Worm (Caenorhabditis elegans): ENCODE results near the gene vit-3.

vit-3 gene

DNA sequence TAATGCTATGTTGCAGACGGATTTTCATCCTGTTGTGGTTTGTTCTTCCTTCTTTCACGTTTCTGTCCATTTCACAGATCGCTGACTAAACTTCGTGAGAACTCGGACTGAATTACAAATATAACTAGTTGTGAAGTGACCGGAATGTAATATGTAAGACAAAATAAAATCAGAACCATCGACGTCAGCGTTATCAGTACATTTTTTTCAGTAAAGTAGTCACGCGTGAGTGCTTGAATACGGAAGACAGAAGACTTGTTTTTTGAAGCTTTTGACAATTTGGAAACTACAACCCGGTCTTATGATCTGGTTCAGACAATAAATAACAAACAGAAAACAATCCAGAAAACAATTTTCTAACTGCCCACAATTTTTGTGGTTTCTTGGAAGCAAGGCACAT lies 9.5 kb upstream of the vit-3 start:
- TF ChIP-seq elt-2 (tag; optimal IDR thresholded peaks at IDR 0.05) (no peak), ceh-9 (tag; optimal IDR thresholded peaks at IDR 0.05) (no peak), npax-4 (tag; optimal IDR thresholded peaks at IDR 0.05) (no peak), ceh-14 (tag; optimal IDR thresholded peaks at IDR 0.05) (no peak), ceh-6 (GFP tag; optimal IDR thresholded peaks at IDR 0.05) (no peak), lim-6 (tag; optimal IDR thresholded peaks at IDR 0.05) (no peak), madf-2 (tag; optimal IDR thresholded peaks at IDR 0.05) (no peak), elt-4 (tag; optimal IDR thresholded peaks at IDR 0.05) (no peak), sox-2 (GFP tag; IDR thresholded peaks at IDR 0.05) (no peak), pros-1 (tag; optimal IDR thresholded peaks at IDR 0.05) (no peak), pax-1 (tag; optimal IDR thresholded peaks at IDR 0.05) (no peak)

DNA sequence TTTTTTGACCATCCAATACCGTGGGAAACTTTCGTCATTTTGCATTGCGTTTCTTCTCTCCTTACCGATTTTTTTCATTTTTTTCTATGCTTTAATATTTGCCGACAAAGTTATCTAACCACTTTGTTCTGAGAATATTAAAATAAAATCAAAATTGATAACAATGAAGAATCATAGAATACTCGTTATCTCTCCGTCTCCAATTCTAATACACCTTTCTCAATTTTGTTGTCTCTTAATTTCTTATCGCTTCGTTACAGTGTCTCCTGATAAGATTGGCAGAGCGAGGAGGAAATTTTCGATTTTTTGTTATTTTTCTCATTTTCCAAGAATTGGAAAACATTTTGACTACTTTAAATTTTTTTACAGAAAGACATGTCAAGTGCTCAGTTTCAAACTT lies 3.9 kb upstream of the vit-3 start, which contains the start of gene ckc-1:
ckc-1 (plus strand) TSS at position 368 of the 400 bp plus-strand sequence.
- no peak for TF ChIP-seq ceh-9 (tag; optimal IDR thresholded peaks at IDR 0.05)
- TF ChIP-seq lim-6 (tag; optimal IDR thresholded peaks at IDR 0.05): no peak
- TF ChIP-seq pqm-1 (tag; optimal IDR thresholded peaks at IDR 0.05): peak; percentile 37
- TF ChIP-seq elt-2 (tag; optimal IDR thresholded peaks at IDR 0.05): peak; percentile 97
- TF ChIP-seq gmeb-2 (tag; optimal IDR thresholded peaks at IDR 0.05): no peak

- TF ChIP-seq lim-6 (tag; optimal IDR thresholded peaks at IDR 0.05) (no peak), ceh-45 (GFP tag; IDR thresholded peaks at IDR 0.05) (no peak), syd-9 (tag; optimal IDR thresholded peaks at IDR 0.05) (no peak), hlh-15 (tag; optimal IDR thresholded peaks at IDR 0.05) (no peak), sox-2 (GFP tag; IDR thresholded peaks at IDR 0.05) (no peak), hlh-13 (GFP tag; optimal IDR thresholded peaks at IDR 0.05) (no peak), hlh-30 (tag; optimal IDR thresholded peaks at IDR 0.05; ENCODE audit: insufficient read depth) (no peak), npax-4 (tag; optimal IDR thresholded peaks at IDR 0.05) (no peak)
Observed at ce11 chrX:3573482-3573881, 1.1 kb upstream of the vit-3 start, which contains the start of gene T27A10.5. Gene T27A10.5 (minus strand): TSS chrX:3573582.

DNA sequence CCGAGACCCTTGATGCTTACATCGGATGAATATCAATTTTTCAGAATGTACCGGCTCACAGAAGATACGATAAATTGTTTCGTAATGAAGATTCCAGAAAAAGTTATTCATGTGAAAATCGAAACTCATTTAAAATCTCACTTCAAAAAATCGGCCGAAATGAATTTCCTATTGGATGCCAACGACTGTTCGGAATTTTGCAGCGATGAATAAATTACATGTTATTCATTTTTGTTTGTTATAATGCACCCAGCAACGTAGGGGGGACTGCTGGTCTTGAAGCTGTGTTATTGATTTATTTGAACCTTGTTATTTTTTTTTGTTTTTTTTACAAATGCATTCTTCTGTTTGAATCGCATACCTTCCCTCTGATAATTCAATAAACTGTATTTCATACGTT lies 5.5 kb downstream of the vit-3 start:
- TF ChIP-seq odd-2 (tag; optimal IDR thresholded peaks at IDR 0.05) (no peak), eyg-1 (tag; optimal IDR thresholded peaks at IDR 0.05) (no peak), tbx-2 (tag; optimal IDR thresholded peaks at IDR 0.05) (no peak), ceh-30 (tag; optimal IDR thresholded peaks at IDR 0.05) (no peak), tbx-7 (tag; optimal IDR thresholded peaks at IDR 0.05) (no peak), unc-3 (GFP tag; conservative IDR thresholded peaks at IDR 0.05) (no peak), unc-3 (tag; optimal IDR thresholded peaks at IDR 0.05) (no peak), pag-3 (tag; optimal IDR thresholded peaks at IDR 0.05; ENCODE audit: borderline replicate concordance) (no peak), nfya-1 (tag; optimal IDR thresholded peaks at IDR 0.05) (no peak), sox-2 (GFP tag; IDR thresholded peaks at IDR 0.05) (no peak), fax-1 (tag; optimal IDR thresholded peaks at IDR 0.05) (no peak), ceh-31 (tag; optimal IDR thresholded peaks at IDR 0.05) (no peak), ahr-1 (tag; optimal IDR thresholded peaks at IDR 0.05) (no peak), C08G9.2 (tag; optimal IDR thresholded peaks at IDR 0.05) (no peak), K09A11.1 (tag; optimal IDR thresholded peaks at IDR 0.05; ENCODE audit: insufficient read depth) (no peak), ttx-3 (tag; optimal IDR thresholded peaks at IDR 0.05) (no peak), ceh-24 (tag; optimal IDR thresholded peaks at IDR 0.05) (no peak), ceh-18 (tag; optimal IDR thresholded peaks at IDR 0.05) (no peak)

DNA sequence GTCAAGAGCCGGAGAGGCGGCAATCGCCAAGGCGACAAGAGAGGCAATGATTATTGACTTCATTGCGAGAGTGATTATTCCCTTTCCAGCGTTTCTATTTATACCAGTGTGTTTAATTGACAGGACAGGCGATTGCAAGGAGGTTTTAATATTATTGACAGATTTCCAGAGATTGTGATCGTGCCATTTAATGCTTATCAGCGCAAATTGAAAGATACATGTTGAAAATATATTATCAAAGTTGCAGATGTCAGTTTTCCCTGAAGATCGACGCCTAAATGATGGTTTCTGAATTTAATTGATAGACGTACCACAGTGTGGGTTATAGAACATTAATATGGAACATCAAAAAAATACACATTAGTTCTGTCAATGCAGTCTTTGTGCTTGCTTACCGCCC lies 8.4 kb downstream of the vit-3 start, which contains the start of gene vit-4:
vit-4 (minus strand) TSS at position 63 of the 400 bp plus-strand sequence.
- no peak for TF ChIP-seq syd-9 (tag; optimal IDR thresholded peaks at IDR 0.05)
- TF ChIP-seq tbx-2 (tag; optimal IDR thresholded peaks at IDR 0.05): no peak
- TF ChIP-seq fax-1 (tag; optimal IDR thresholded peaks at IDR 0.05): no peak
- TF ChIP-seq elt-4 (tag; optimal IDR thresholded peaks at IDR 0.05): no peak
- TF ChIP-seq ceh-9 (tag; optimal IDR thresholded peaks at IDR 0.05): no peak
- no peak for TF ChIP-seq ceh-30 (tag; optimal IDR thresholded peaks at IDR 0.05)
- TF ChIP-seq sox-2 (GFP tag; IDR thresholded peaks at IDR 0.05): no peak
- no peak for TF ChIP-seq che-1 (tag; optimal IDR thresholded peaks at IDR 0.05)
- TF ChIP-seq pha-4 (tag; optimal IDR thresholded peaks at IDR 0.05): no peak
- no peak for TF ChIP-seq hlh-30 (tag; optimal IDR thresholded peaks at IDR 0.05; ENCODE audit: insufficient read depth)
- TF ChIP-seq ceh-19 (GFP tag; optimal IDR thresholded peaks at IDR 0.05): no peak
- TF ChIP-seq ceh-24 (tag; optimal IDR thresholded peaks at IDR 0.05): no peak
- no peak for TF ChIP-seq nhr-11 (tag; optimal IDR thresholded peaks at IDR 0.05)
- TF ChIP-seq ets-4 (tag; optimal IDR thresholded peaks at IDR 0.05): no peak
- TF ChIP-seq lim-6 (tag; optimal IDR thresholded peaks at IDR 0.05): no peak
- TF ChIP-seq Y22D7AL.16 (tag; optimal IDR thresholded peaks at IDR 0.05): no peak
- no peak for TF ChIP-seq pros-1 (tag; optimal IDR thresholded peaks at IDR 0.05)
- no peak for TF ChIP-seq ceh-18 (tag; optimal IDR thresholded peaks at IDR 0.05)
- TF ChIP-seq pat-9 (tag; optimal IDR thresholded peaks at IDR 0.05): no peak

Measured in whole organism, late embryonic.